Fruit fly (Drosophila melanogaster) whole organism, embryonic: ENCODE results near the gene Mst98Ca.
A peak's percentile ranks its signal among the peaks of the same experiment; 100 is the strongest.

Experiments
- Ada2b ChIP-seq: fragments of 200-800 bp; sonication (Bioruptor generic); IDR thresholded peaks from 2 replicates; pipeline ENCODE4 v1.3.6; 2022; ENCODE audit warnings: missing biosample characterization, missing genetic modification characterization
- CG10366 ChIP-seq: fragments of 200-800 bp; sonication (Bioruptor generic); IDR thresholded peaks from 2 replicates; pipeline ENCODE4 v1.3.6; 2022; ENCODE audit warnings: missing biosample characterization, missing genetic modification characterization
- CG10959 ChIP-seq: fragments of 200-800 bp; sonication (Bioruptor generic); IDR thresholded peaks from 2 replicates; pipeline ENCODE4 v1.3.6; 2022; ENCODE audit warnings: missing biosample characterization, missing genetic modification characterization
- CG11723 ChIP-seq: fragments of 200-800 bp; sonication (Bioruptor generic); optimal IDR thresholded peaks from 2 replicates; lab custom pipeline; 2017; ENCODE audit warnings: missing biosample characterization, mild to moderate bottlenecking, missing genetic modification characterization
- CG13894 ChIP-seq: fragments of 200-800 bp; sonication (Bioruptor generic); optimal IDR thresholded peaks from 3 replicates; lab custom pipeline; 2018; ENCODE audit warnings: missing biosample characterization, mild to moderate bottlenecking, missing genetic modification characterization, moderate library complexity
- CG14014 ChIP-seq: fragments of 200-800 bp; sonication (Bioruptor generic); IDR thresholded peaks from 2 replicates; pipeline ENCODE4 v1.3.6; 2022; ENCODE audit warnings: missing biosample characterization, missing genetic modification characterization
- CG14050 ChIP-seq: fragments of 200-800 bp; sonication (Bioruptor generic); IDR thresholded peaks from 3 replicates; pipeline ENCODE4 v1.3.6; 2022; ENCODE audit warnings: missing biosample characterization, missing genetic modification characterization
- CG17829 ChIP-seq: fragments of 200-800 bp; optimal IDR thresholded peaks from 2 replicates; lab custom pipeline; 2019; ENCODE audit warnings: missing biosample characterization, mild to moderate bottlenecking, missing genetic modification characterization, moderate library complexity
- CG18476 ChIP-seq: fragments of 200-800 bp; sonication (Bioruptor generic); optimal IDR thresholded peaks from 2 replicates; lab custom pipeline; 2016; ENCODE audit warnings: missing biosample characterization, mild to moderate bottlenecking, missing genetic modification characterization
- CG2129 ChIP-seq: fragments of 200-800 bp; sonication (Bioruptor generic); IDR thresholded peaks from 2 replicates; pipeline ENCODE4 v1.3.6; 2022; ENCODE audit warnings: missing biosample characterization, missing genetic modification characterization; ENCODE audit not compliant: partially characterized antibody
- CG30403 ChIP-seq: fragments of 200-800 bp; sonication (Bioruptor generic); optimal IDR thresholded peaks from 3 replicates; lab custom pipeline; 2016; ENCODE audit warnings: missing biosample characterization, missing genetic modification characterization
- CG32772 ChIP-seq: fragments of 200-800 bp; sonication (Bioruptor generic); IDR thresholded peaks from 2 replicates; pipeline ENCODE4 v1.3.6; 2022; ENCODE audit warnings: missing biosample characterization, missing genetic modification characterization
- CG3281 ChIP-seq: fragments of 200-800 bp; sonication (Bioruptor generic); optimal IDR thresholded peaks from 3 replicates; lab custom pipeline; 2017; ENCODE audit warnings: missing biosample characterization, mild to moderate bottlenecking, missing genetic modification characterization
- CG3838 ChIP-seq: fragments of 200-800 bp; sonication (Bioruptor generic); optimal IDR thresholded peaks from 3 replicates; lab custom pipeline; 2016; ENCODE audit warnings: missing biosample characterization, missing genetic modification characterization
- CG42726 ChIP-seq: fragments of 200-800 bp; sonication (Bioruptor generic); IDR thresholded peaks from 2 replicates; pipeline ENCODE4 v1.3.6; 2022; ENCODE audit warnings: missing biosample characterization, missing genetic modification characterization; ENCODE audit not compliant: partially characterized antibody
- CG6654 ChIP-seq: fragments of 200-800 bp; sonication (Bioruptor generic); optimal IDR thresholded peaks from 2 replicates; lab custom pipeline; 2017; ENCODE audit warnings: missing biosample characterization, mild to moderate bottlenecking, missing genetic modification characterization
- CG8924 ChIP-seq: fragments of 200-800 bp; optimal IDR thresholded peaks from 3 replicates; lab custom pipeline; 2019; ENCODE audit warnings: missing biosample characterization, mild to moderate bottlenecking, missing genetic modification characterization, moderate library complexity
- CG9876 ChIP-seq: fragments of 200-800 bp; sonication (Bioruptor generic); optimal IDR thresholded peaks from 2 replicates; lab custom pipeline; 2016; ENCODE audit warnings: missing biosample characterization, missing genetic modification characterization
- CoRest ChIP-seq: fragments of 200-800 bp; sonication (Bioruptor generic); optimal IDR thresholded peaks from 3 replicates; lab custom pipeline; 2018; ENCODE audit warnings: missing biosample characterization, mild to moderate bottlenecking, missing genetic modification characterization, moderate library complexity
- D ChIP-seq, 2 experiments: fragments of 200-800 bp in 1 of 2; fragments of >200 bp in 1 of 2; sonication (Bioruptor generic) in 1 of 2; optimal IDR thresholded peaks; 2 replicates in 1 of 2; 3 replicates in 1 of 2; lab custom pipeline; 2017; ENCODE audit warnings: mild to moderate bottlenecking in 1 of 2, missing biosample characterization in 1 of 2, missing genetic modification characterization in 1 of 2, missing genetic modification reagents in 1 of 2
- Dll ChIP-seq: fragments of 200-800 bp; sonication (Bioruptor generic); IDR thresholded peaks from 4 replicates; pipeline ENCODE4 v1.3.6; 2022; ENCODE audit warnings: missing biosample characterization, missing genetic modification characterization; ENCODE audit not compliant: partially characterized antibody
- Ets65A ChIP-seq: fragments of 200-800 bp; sonication (Bioruptor generic); peaks from one replicate; lab custom pipeline; 2016; ENCODE audit warnings: missing biosample characterization, missing genetic modification characterization
- Gsc ChIP-seq: fragments of 200-800 bp; sonication (Bioruptor generic); IDR thresholded peaks from 2 replicates; pipeline ENCODE4 v1.3.6; 2022; ENCODE audit warnings: missing biosample characterization, missing genetic modification characterization
- MTF-1 ChIP-seq: fragments of 200-800 bp; sonication (Bioruptor generic); optimal IDR thresholded peaks from 2 replicates; lab custom pipeline; 2018; ENCODE audit warnings: missing biosample characterization, mild to moderate bottlenecking, missing genetic modification characterization, borderline replicate concordance
- Rx ChIP-seq: fragments of 200-800 bp; sonication (Bioruptor generic); IDR thresholded peaks from 2 replicates; pipeline ENCODE4 v1.3.6; 2022; ENCODE audit warnings: missing biosample characterization, missing genetic modification characterization
- Trl ChIP-seq, 3 experiments: fragments of >200 bp in 2 of 3; fragments of 200-800 bp in 1 of 3; sonication (Bioruptor generic) in 1 of 3; optimal IDR thresholded peaks; 2 replicates in 1 of 3; 3 replicates in 2 of 3; lab custom pipeline; 2016 to 2017; ENCODE audit warnings: missing biosample characterization in 1 of 3, missing genetic modification characterization in 1 of 3
- bab2 ChIP-seq: fragments of 200-800 bp; sonication (Bioruptor generic); optimal IDR thresholded peaks from 2 replicates; lab custom pipeline; 2016; ENCODE audit warnings: missing biosample characterization, missing genetic modification characterization
- bcd ChIP-seq: fragments of 200-800 bp; sonication (Bioruptor generic); optimal IDR thresholded peaks from 2 replicates; lab custom pipeline; 2017; ENCODE audit warnings: missing biosample characterization, mild to moderate bottlenecking, missing genetic modification characterization
- cato ChIP-seq: fragments of 200-800 bp; sonication (Bioruptor generic); optimal IDR thresholded peaks from 2 replicates; lab custom pipeline; 2016; ENCODE audit warnings: missing biosample characterization, missing genetic modification characterization, borderline replicate concordance
- caup ChIP-seq: fragments of 200-800 bp; sonication (Bioruptor generic); optimal IDR thresholded peaks from 3 replicates; lab custom pipeline; 2017; ENCODE audit warnings: missing biosample characterization, mild to moderate bottlenecking, missing genetic modification characterization, moderate library complexity; ENCODE audit not compliant: severe bottlenecking
- crp ChIP-seq, 2 experiments: fragments of 200-800 bp; sonication (Bioruptor generic); optimal IDR thresholded peaks; 2 replicates in 1 of 2; 3 replicates in 1 of 2; lab custom pipeline; 2017; ENCODE audit warnings: missing biosample characterization in 2 of 2, missing genetic modification characterization in 2 of 2, mild to moderate bottlenecking in 1 of 2, moderate library complexity in 1 of 2
- dysf ChIP-seq: fragments of 200-800 bp; sonication (Bioruptor generic); IDR thresholded peaks from 3 replicates; pipeline ENCODE4 v1.3.6; 2022; ENCODE audit warnings: missing biosample characterization, missing genetic modification characterization
- ems ChIP-seq: fragments of 200-800 bp; sonication (Bioruptor generic); optimal IDR thresholded peaks from 3 replicates; lab custom pipeline; 2016; ENCODE audit warnings: missing biosample characterization, missing genetic modification characterization
- esg ChIP-seq: fragments of 200-800 bp; sonication (Bioruptor generic); conservative IDR thresholded peaks from 2 replicates; pipeline ENCODE4 v1.3.6; 2022; ENCODE audit warnings: missing biosample characterization, missing genetic modification characterization
- exex ChIP-seq: fragments of 200-800 bp; sonication (Bioruptor generic); optimal IDR thresholded peaks from 4 replicates; lab custom pipeline; 2018; ENCODE audit warnings: missing biosample characterization, mild to moderate bottlenecking, missing genetic modification characterization, moderate library complexity
- fd64A ChIP-seq: fragments of 200-800 bp; sonication (Bioruptor generic); optimal IDR thresholded peaks from 3 replicates; lab custom pipeline; 2018; ENCODE audit warnings: missing biosample characterization, mild to moderate bottlenecking, missing genetic modification characterization
- gt ChIP-seq: fragments of 200-800 bp; sonication (Bioruptor generic); IDR thresholded peaks from 2 replicates; pipeline ENCODE4 v1.3.6; 2022; ENCODE audit warnings: missing biosample characterization, missing genetic modification characterization
- hkb ChIP-seq, 2 experiments: fragments of 200-800 bp in 1 of 2; fragments of >200 bp in 1 of 2; sonication (Bioruptor generic) in 1 of 2; IDR thresholded peaks in 1 of 2; optimal IDR thresholded peaks in 1 of 2; 2 replicates each; pipeline versions ENCODE4 v1.3.6 to Lab custom; 2017 to 2022; ENCODE audit warnings: missing biosample characterization in 1 of 2, missing genetic modification characterization in 1 of 2
- kah ChIP-seq: fragments of 200-800 bp; sonication (Bioruptor generic); optimal IDR thresholded peaks from 2 replicates; lab custom pipeline; 2018; ENCODE audit warnings: missing biosample characterization, mild to moderate bottlenecking, missing genetic modification characterization
- lilli ChIP-seq: fragments of 200-800 bp; sonication (Bioruptor generic); optimal IDR thresholded peaks from 3 replicates; lab custom pipeline; 2016; ENCODE audit warnings: missing biosample characterization, missing genetic modification characterization
- mld ChIP-seq: fragments of 200-800 bp; sonication (Bioruptor generic); IDR thresholded peaks from 3 replicates; pipeline ENCODE4 v1.3.6; 2022; ENCODE audit warnings: missing biosample characterization, missing genetic modification characterization; ENCODE audit not compliant: partially characterized antibody
- odd ChIP-seq: fragments of 200-800 bp; sonication (Bioruptor generic); optimal IDR thresholded peaks from 2 replicates; lab custom pipeline; 2017; ENCODE audit warnings: missing biosample characterization, mild to moderate bottlenecking, missing genetic modification characterization
- onecut ChIP-seq: fragments of 200-800 bp; sonication (Bioruptor generic); IDR thresholded peaks from 2 replicates; pipeline ENCODE4 v1.3.6; 2022; ENCODE audit warnings: missing biosample characterization, missing genetic modification characterization
- toy ChIP-seq: fragments of 200-800 bp; sonication (Bioruptor generic); IDR thresholded peaks from 2 replicates; pipeline ENCODE4 v1.3.6; 2022; ENCODE audit warnings: missing biosample characterization, missing genetic modification characterization
- trh ChIP-seq: fragments of 200-800 bp; sonication (Bioruptor generic); optimal IDR thresholded peaks from 2 replicates; lab custom pipeline; 2016; ENCODE audit warnings: missing biosample characterization, missing genetic modification characterization
- ttk ChIP-seq: fragments of 200-800 bp; sonication (Bioruptor generic); IDR thresholded peaks from 2 replicates; pipeline ENCODE4 v2.1.2; 2022; ENCODE audit warnings: missing biosample characterization, missing genetic modification characterization
- vnd ChIP-seq: fragments of 200-800 bp; sonication (Bioruptor generic); IDR thresholded peaks from 3 replicates; pipeline ENCODE4 v1.3.6; 2022; ENCODE audit warnings: missing biosample characterization, missing genetic modification characterization; ENCODE audit not compliant: partially characterized antibody

The Mst98Ca gene

DNA sequence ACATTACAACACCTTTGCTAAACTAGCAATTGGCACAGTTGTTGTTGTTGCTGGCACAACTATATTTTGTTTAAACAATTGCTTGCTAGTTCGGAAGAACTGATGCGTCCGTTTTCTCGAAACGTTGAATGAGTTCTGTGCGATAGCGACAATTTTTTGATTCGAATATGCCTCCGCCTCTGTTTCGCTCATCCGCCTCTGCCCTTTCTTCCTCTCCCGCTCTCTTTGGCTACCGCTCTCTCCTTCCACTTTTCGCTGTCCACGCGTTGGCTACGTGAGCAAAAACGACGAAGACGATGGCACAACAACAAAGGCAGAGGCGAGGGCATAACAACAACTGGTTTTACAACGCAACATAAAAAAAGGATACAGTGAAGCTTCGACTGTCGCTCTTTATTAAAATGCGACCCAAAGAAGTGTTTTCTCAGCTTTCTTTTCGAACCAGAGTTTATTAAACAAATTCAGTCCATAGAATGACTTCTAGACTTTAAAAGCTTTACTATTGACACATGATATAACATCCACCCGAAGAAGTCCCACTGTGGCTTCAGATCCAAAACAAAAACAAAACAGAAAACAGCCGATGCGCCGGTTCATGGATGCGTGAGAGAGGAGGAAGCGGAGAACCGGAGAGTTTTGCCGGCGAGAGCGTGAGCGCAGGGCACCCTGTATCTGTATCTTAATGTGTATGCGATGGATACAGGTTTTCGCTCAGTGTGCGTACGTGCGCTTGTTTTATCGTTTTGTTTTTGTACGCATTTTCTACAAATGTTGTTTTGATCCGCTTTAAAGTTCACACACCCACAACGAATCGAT lies 35.2 kb downstream of the Mst98Ca start (continued):
- no peak for TF ChIP-seq gt (GFP tag; lab: Robert Waterston, UW)
- TF ChIP-seq CG14050: no peak
- TF ChIP-seq exex: peak; percentile 95
- TF ChIP-seq Rx: no peak
- no peak for TF ChIP-seq Ada2b
- TF ChIP-seq odd: peak; percentile 99
- peak; percentile 95 for TF ChIP-seq fd64A (GFP tag; lab: Kevin White, UChicago)
- peak; percentile 88 to 90 for TF ChIP-seq Trl (optimal IDR thresholded peaks at IDR 0.05; lab: Kevin White, UChicago)
- TF ChIP-seq Trl (GFP tag; optimal IDR thresholded peaks at IDR 0.05; lab: Kevin White, UChicago): peak; percentile 100
- TF ChIP-seq dysf (GFP tag; lab: Robert Waterston, UW): no peak
- no peak for TF ChIP-seq CG2129 (GFP tag; lab: Robert Waterston, UW)
- TF ChIP-seq trh (GFP tag; lab: Kevin White, UChicago): peak; percentile 99
- peak; percentile 15 for TF ChIP-seq D (optimal IDR thresholded peaks at IDR 0.05; lab: Kevin White, UChicago)
- TF ChIP-seq D (GFP tag; optimal IDR thresholded peaks at IDR 0.05; lab: Kevin White, UChicago): peak; percentile 98
- peak; percentile 99 for TF ChIP-seq CG3838 (GFP tag; lab: Kevin White, UChicago)
- no peak for TF ChIP-seq toy (GFP tag; lab: Robert Waterston, UW)
- TF ChIP-seq vnd (GFP tag; lab: Robert Waterston, UW): no peak
- TF ChIP-seq CG11723 (GFP tag; lab: Kevin White, UChicago): peak; percentile 99
- TF ChIP-seq CG10959: no peak
- no peak for TF ChIP-seq CG10366 (GFP tag; lab: Robert Waterston, UW)
- TF ChIP-seq caup (GFP tag; lab: Kevin White, UChicago): peak; percentile 99
- peak; percentile 99 for TF ChIP-seq CG18476 (GFP tag; lab: Kevin White, UChicago)
- TF ChIP-seq bab2 (GFP tag; lab: Kevin White, UChicago): peak; percentile 100
- no peak for TF ChIP-seq hkb (optimal IDR thresholded peaks at IDR 0.05; lab: Kevin White, UChicago)
- TF ChIP-seq hkb (GFP tag; IDR thresholded peaks at IDR 0.05; lab: Robert Waterston, UW): no peak
- TF ChIP-seq CG8924 (tag; lab: Kevin White, UChicago): peak; percentile 99
- peak; percentile 99 for TF ChIP-seq bcd (GFP tag; lab: Kevin White, UChicago)
- TF ChIP-seq MTF-1 (GFP tag; lab: Kevin White, UChicago): peak; percentile 98
- TF ChIP-seq Dll: no peak
- TF ChIP-seq crp (GFP tag; optimal IDR thresholded peaks at IDR 0.05; lab: Kevin White, UChicago): peak; percentile 19 to 79
- peak; percentile 97 for TF ChIP-seq onecut (GFP tag; lab: Robert Waterston, UW)
- peak; percentile 99 for TF ChIP-seq CG9876 (GFP tag; lab: Kevin White, UChicago)
- TF ChIP-seq CG30403: peak; percentile 100
- no peak for TF ChIP-seq Gsc
- TF ChIP-seq CG32772 (GFP tag; lab: Robert Waterston, UW): no peak
- TF ChIP-seq Ets65A (GFP tag; lab: Kevin White, UChicago): peak; percentile 100
- peak; percentile 99 for TF ChIP-seq cato (GFP tag; lab: Kevin White, UChicago)
- TF ChIP-seq CoRest (tag; lab: Kevin White, UChicago): peak; percentile 99
- peak; percentile 95 for TF ChIP-seq kah
- TF ChIP-seq CG14014 (GFP tag; lab: Robert Waterston, UW): no peak
- TF ChIP-seq CG3281 (GFP tag; lab: Kevin White, UChicago): peak; percentile 99
- peak; percentile 93 for TF ChIP-seq CG6654 (GFP tag; lab: Kevin White, UChicago)
- TF ChIP-seq CG17829: peak; percentile 99
- no peak for TF ChIP-seq esg (GFP tag; lab: Robert Waterston, UW)
- TF ChIP-seq CG42726 (GFP tag; lab: Robert Waterston, UW): no peak
- no peak for TF ChIP-seq ttk (GFP tag; lab: Robert Waterston, UW)
- TF ChIP-seq lilli: peak; percentile 100
- peak; percentile 100 for TF ChIP-seq ems
- TF ChIP-seq CG13894 (tag; lab: Kevin White, UChicago): peak; percentile 99
- no peak for TF ChIP-seq mld (GFP tag; lab: Robert Waterston, UW)
